Worm (Caenorhabditis elegans) whole organism, midembryonic: ENCODE data around the gene aat-8.

Source experiments
- T22C8.4 ChIP-seq: fragments of 200-800 bp; sonication (Bioruptor generic); IDR thresholded peaks from 2 replicates; pipeline ENCODE4 v1.3.6; 2022; ENCODE audit warnings: missing genetic modification characterization, missing compliant biosample characterization
- cog-1 ChIP-seq: sonication (generic microtip); optimal IDR thresholded peaks from 2 replicates; lab custom pipeline; 2016; ENCODE audit warnings: missing genetic modification characterization, missing compliant biosample characterization
- flt-1 ChIP-seq: fragments of 200-800 bp; sonication (Bioruptor generic); IDR thresholded peaks from 2 replicates; pipeline ENCODE4 v1.3.6; 2022; ENCODE audit warnings: missing genetic modification characterization, missing compliant biosample characterization
- klf-2 ChIP-seq: fragments of 200-800 bp; sonication (Bioruptor generic); conservative IDR thresholded peaks from 2 replicates; pipeline ENCODE4 v1.3.6; 2022; ENCODE audit warnings: missing genetic modification reagents, missing genetic modification characterization, missing compliant biosample characterization
- med-1 ChIP-seq: sonication (generic microtip); optimal IDR thresholded peaks from 2 replicates; lab custom pipeline; 2017; ENCODE audit warnings: missing genetic modification characterization, mild to moderate bottlenecking, missing compliant biosample characterization, antibody characterized with exemption, missing genetic modification reagents; ENCODE audit not compliant: insufficient read depth
- ref-1 ChIP-seq: fragments of 200-800 bp; sonication (Bioruptor generic); conservative IDR thresholded peaks from 2 replicates; pipeline ENCODE4 v1.3.6; 2022; ENCODE audit warnings: missing genetic modification reagents, missing genetic modification characterization, missing compliant biosample characterization
- tab-1 ChIP-seq: fragments of 200-800 bp; sonication (Bioruptor generic); IDR thresholded peaks from 2 replicates; pipeline ENCODE4 v1.3.6; 2022; ENCODE audit warnings: missing genetic modification characterization, missing compliant biosample characterization
- ztf-23 ChIP-seq: fragments of 200-800 bp; sonication (Bioruptor generic); IDR thresholded peaks from 2 replicates; pipeline ENCODE4 v1.3.6; 2022; ENCODE audit warnings: missing genetic modification reagents, missing genetic modification characterization, missing compliant biosample characterization
- ztf-29 ChIP-seq: fragments of 200-800 bp; sonication (Bioruptor generic); IDR thresholded peaks from 2 replicates; pipeline ENCODE4 v1.3.6; 2022; ENCODE audit warnings: missing genetic modification reagents, missing genetic modification characterization, missing compliant biosample characterization

DNA sequence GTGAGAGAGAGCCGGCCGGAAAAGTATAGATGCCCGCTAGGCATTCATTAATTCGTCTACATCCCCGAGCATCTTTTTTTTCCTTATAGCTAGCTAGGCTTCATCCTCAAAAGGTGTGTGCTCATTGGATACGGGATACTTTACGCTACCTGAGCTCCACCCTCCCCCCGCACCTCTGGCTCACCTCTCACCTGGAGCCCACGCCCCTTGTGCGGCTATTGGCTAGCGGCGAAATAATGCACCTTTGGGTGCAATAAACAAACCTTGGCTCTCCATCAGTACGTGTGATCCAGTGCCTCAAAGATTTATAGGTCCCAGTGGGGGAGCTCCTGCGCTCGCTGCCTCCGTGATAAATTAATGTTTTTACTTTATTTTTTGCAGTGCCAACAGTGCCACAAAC is 8.7 kb downstream of the aat-8 start:
- TF ChIP-seq tab-1 (GFP tag; lab: Robert Waterston, UW) (no peak), ref-1 (no peak), ztf-23 (GFP tag; lab: Robert Waterston, UW) (no peak), cog-1 (tag; lab: Kevin White, UChicago) (no peak), med-1 (GFP tag; lab: Kevin White, UChicago) (no peak), ztf-29 (GFP tag; lab: Robert Waterston, UW) (no peak), flt-1 (no peak), T22C8.4 (GFP tag; lab: Robert Waterston, UW) (no peak), klf-2 (GFP tag; lab: Robert Waterston, UW) (no peak)
